Worm (Caenorhabditis elegans) whole organism, young adult: ENCODE measurements around the gene C56E6.7.

Experiments
- B0035.1 ChIP-seq: sonication (generic microtip); optimal IDR thresholded peaks from 2 replicates; lab custom pipeline; 2016; ENCODE audit warnings: missing genetic modification characterization, mild to moderate bottlenecking, missing compliant biosample characterization, missing genotype, missing genetic modification reagents
- B0261.1 ChIP-seq: sonication (generic microtip); optimal IDR thresholded peaks from 2 replicates; lab custom pipeline; 2016; ENCODE audit warnings: mild to moderate bottlenecking, missing genetic modification characterization, moderate library complexity, missing compliant biosample characterization
- F37B4.10 ChIP-seq: fragments of 200-800 bp; sonication (Bioruptor generic); IDR thresholded peaks from 2 replicates; pipeline ENCODE4 v1.3.6; 2022; ENCODE audit warnings: missing genetic modification characterization, missing compliant biosample characterization
- F57A8.1 ChIP-seq: fragments of 200-800 bp; sonication (Bioruptor generic); optimal IDR thresholded peaks from 2 replicates; lab custom pipeline; 2018; ENCODE audit warnings: mild to moderate bottlenecking, missing genetic modification characterization, moderate library complexity, missing compliant biosample characterization
- Y53F4B.3 ChIP-seq: fragments of 200-800 bp; sonication (Bioruptor generic); IDR thresholded peaks from 2 replicates; pipeline ENCODE4 v1.3.6; 2022; ENCODE audit warnings: missing genetic modification reagents, missing genetic modification characterization, missing compliant biosample characterization
- Y53G8AR.9 ChIP-seq: fragments of 200-800 bp; sonication (Bioruptor generic); conservative IDR thresholded peaks from 2 replicates; pipeline ENCODE4 v1.3.6; 2022; ENCODE audit warnings: missing genetic modification reagents, missing genetic modification characterization, missing compliant biosample characterization
- Y56A3A.18 ChIP-seq: fragments of 200-800 bp; sonication (Bioruptor generic); IDR thresholded peaks from 2 replicates; pipeline ENCODE4 v1.3.6; 2022; ENCODE audit warnings: missing genetic modification reagents, missing genetic modification characterization, missing compliant biosample characterization
- Y67H2A.10 ChIP-seq: fragments of 200-800 bp; sonication (Bioruptor generic); conservative IDR thresholded peaks from 2 replicates; pipeline ENCODE4 v1.3.6; 2022; ENCODE audit warnings: missing genetic modification reagents, missing genetic modification characterization, missing compliant biosample characterization
- aptf-3 ChIP-seq: fragments of 200-800 bp; sonication (Bioruptor generic); IDR thresholded peaks from 2 replicates; pipeline ENCODE4 v1.3.6; 2022; ENCODE audit warnings: missing genetic modification characterization, missing compliant biosample characterization
- atf-7 ChIP-seq: sonication (generic microtip); optimal IDR thresholded peaks from 2 replicates; lab custom pipeline; 2017; ENCODE audit warnings: mild to moderate bottlenecking, missing genetic modification characterization, missing compliant biosample characterization
- attf-5 ChIP-seq: fragments of 200-800 bp; sonication (Bioruptor generic); optimal IDR thresholded peaks from 2 replicates; lab custom pipeline; 2018; ENCODE audit warnings: mild to moderate bottlenecking, missing genetic modification characterization, missing compliant biosample characterization
- attf-6 ChIP-seq: fragments of 200-800 bp; sonication (Bioruptor generic); IDR thresholded peaks from 2 replicates; pipeline ENCODE4 v1.3.6; 2022; ENCODE audit warnings: missing genetic modification reagents, missing genetic modification characterization, missing compliant biosample characterization
- bed-1 ChIP-seq: fragments of 200-800 bp; sonication (Bioruptor generic); IDR thresholded peaks from 2 replicates; pipeline ENCODE4 v1.3.6; 2022; ENCODE audit warnings: missing genetic modification reagents, missing genetic modification characterization, missing compliant biosample characterization
- bed-2 ChIP-seq: fragments of 200-800 bp; sonication (Bioruptor generic); IDR thresholded peaks from 2 replicates; pipeline ENCODE4 v1.3.6; 2022; ENCODE audit warnings: missing genetic modification reagents, missing genetic modification characterization, missing compliant biosample characterization
- ceh-58 ChIP-seq: fragments of 200-800 bp; sonication (Bioruptor generic); IDR thresholded peaks from 2 replicates; pipeline ENCODE4 v1.3.6; 2022; ENCODE audit warnings: missing genetic modification characterization, missing compliant biosample characterization
- chd-7 ChIP-seq: sonication (generic microtip); optimal IDR thresholded peaks from 2 replicates; lab custom pipeline; 2016; ENCODE audit warnings: mild to moderate bottlenecking, missing genetic modification characterization, moderate library complexity, missing compliant biosample characterization
- egl-18 ChIP-seq: fragments of 200-800 bp; sonication (Bioruptor generic); IDR thresholded peaks from 2 replicates; pipeline ENCODE4 v1.3.6; 2022; ENCODE audit warnings: missing genetic modification reagents, missing genetic modification characterization, missing compliant biosample characterization
- him-1 ChIP-seq: sonication (generic microtip); optimal IDR thresholded peaks from 2 replicates; lab custom pipeline; 2016; ENCODE audit warnings: missing genotype, missing genetic modification reagents, missing genetic modification characterization, missing compliant biosample characterization
- hmg-20 ChIP-seq: fragments of 200-800 bp; sonication (Bioruptor generic); IDR thresholded peaks from 2 replicates; pipeline ENCODE4 v1.3.6; 2022; ENCODE audit warnings: missing genetic modification reagents, missing genetic modification characterization, missing compliant biosample characterization
- hsf-1 ChIP-seq: fragments of 200-800 bp; sonication (Bioruptor generic); IDR thresholded peaks from 2 replicates; pipeline ENCODE4 v1.3.6; 2022; ENCODE audit warnings: missing genetic modification reagents, missing genetic modification characterization, missing compliant biosample characterization
- let-526 ChIP-seq: fragments of 200-800 bp; sonication (Bioruptor generic); IDR thresholded peaks from 2 replicates; pipeline ENCODE4 v1.3.6; 2022; ENCODE audit warnings: missing genetic modification reagents, missing genetic modification characterization, missing compliant biosample characterization
- let-607 ChIP-seq, 2 experiments: fragments of 200-800 bp in 1 of 2; sonication (Bioruptor generic) in 1 of 2; sonication (generic microtip) in 1 of 2; optimal IDR thresholded peaks; 2 replicates each; lab custom pipeline; 2016 to 2018; ENCODE audit warnings: mild to moderate bottlenecking in 2 of 2, missing compliant biosample characterization in 2 of 2, missing genetic modification characterization in 2 of 2, moderate library complexity in 2 of 2, missing genotype in 1 of 2
- lin-40 ChIP-seq: sonication (generic microtip); optimal IDR thresholded peaks from 2 replicates; lab custom pipeline; 2016; ENCODE audit warnings: missing genetic modification characterization, mild to moderate bottlenecking, missing compliant biosample characterization, missing genotype, missing genetic modification reagents
- lin-54 ChIP-seq: fragments of 200-800 bp; sonication (Bioruptor generic); optimal IDR thresholded peaks from 2 replicates; lab custom pipeline; 2018; ENCODE audit warnings: mild to moderate bottlenecking, missing genetic modification characterization, missing compliant biosample characterization
- lir-1 ChIP-seq: fragments of 200-800 bp; sonication (Bioruptor generic); conservative IDR thresholded peaks from 2 replicates; pipeline ENCODE4 v1.3.6; 2022; ENCODE audit warnings: missing genetic modification reagents, missing genetic modification characterization, missing compliant biosample characterization
- lsl-1 ChIP-seq: fragments of 200-800 bp; sonication (Bioruptor generic); optimal IDR thresholded peaks from 2 replicates; lab custom pipeline; 2018; ENCODE audit warnings: mild to moderate bottlenecking, missing genetic modification characterization, moderate library complexity, missing compliant biosample characterization
- madf-10 ChIP-seq: sonication (generic microtip); optimal IDR thresholded peaks from 2 replicates; lab custom pipeline; 2016; ENCODE audit warnings: mild to moderate bottlenecking, missing genetic modification characterization, missing compliant biosample characterization
- madf-3 ChIP-seq: fragments of 200-800 bp; sonication (Bioruptor generic); IDR thresholded peaks from 2 replicates; pipeline ENCODE4 v1.3.6; 2022; ENCODE audit warnings: missing genetic modification reagents, missing genetic modification characterization, missing compliant biosample characterization
- mcd-1 ChIP-seq: fragments of 200-800 bp; sonication (Bioruptor generic); IDR thresholded peaks from 2 replicates; pipeline ENCODE4 v1.3.6; 2022; ENCODE audit warnings: missing genetic modification reagents, missing genetic modification characterization, missing compliant biosample characterization
- mel-28 ChIP-seq: sonication (generic microtip); optimal IDR thresholded peaks from 2 replicates; lab custom pipeline; 2016; ENCODE audit warnings: borderline replicate concordance, mild to moderate bottlenecking, missing genetic modification characterization, missing compliant biosample characterization
- nfya-2 ChIP-seq: fragments of 200-800 bp; sonication (Bioruptor generic); IDR thresholded peaks from 2 replicates; pipeline ENCODE4 v1.3.6; 2022; ENCODE audit warnings: missing genetic modification reagents, missing genetic modification characterization, missing compliant biosample characterization
- nhr-120 ChIP-seq: fragments of 200-800 bp; sonication (Bioruptor generic); IDR thresholded peaks from 2 replicates; pipeline ENCODE4 v1.3.6; 2022; ENCODE audit warnings: missing genetic modification characterization, missing compliant biosample characterization
- nhr-179 ChIP-seq: sonication (generic microtip); optimal IDR thresholded peaks from 2 replicates; lab custom pipeline; 2016; ENCODE audit warnings: mild to moderate bottlenecking, missing genetic modification characterization, missing compliant biosample characterization
- nhr-27 ChIP-seq: fragments of 200-800 bp; sonication (Bioruptor generic); optimal IDR thresholded peaks from 2 replicates; lab custom pipeline; 2018; ENCODE audit warnings: mild to moderate bottlenecking, missing genetic modification characterization, moderate library complexity, missing compliant biosample characterization
- pha-4 ChIP-seq: fragments of 150-350 bp; sonication (generic microtip); optimal IDR thresholded peaks from 2 replicates; lab custom pipeline; 2014; ENCODE audit warnings: missing biosample characterization, missing genetic modification reagents, missing genetic modification characterization
- rcor-1 ChIP-seq: fragments of 200-800 bp; sonication (Bioruptor generic); IDR thresholded peaks from 2 replicates; pipeline ENCODE4 v1.3.6; 2022; ENCODE audit warnings: missing genetic modification reagents, missing genetic modification characterization, missing compliant biosample characterization
- rec-8 ChIP-seq, 2 experiments: sonication (generic microtip); optimal IDR thresholded peaks; 2 replicates each; lab custom pipeline; 2016; ENCODE audit warnings: mild to moderate bottlenecking in 2 of 2, missing genetic modification characterization in 2 of 2, missing genetic modification reagents in 2 of 2, missing genotype in 2 of 2, missing biosample characterization in 1 of 2, missing compliant biosample characterization in 1 of 2, moderate library complexity in 1 of 2
- sdz-38 ChIP-seq: sonication (generic microtip); optimal IDR thresholded peaks from 2 replicates; lab custom pipeline; 2016; ENCODE audit warnings: missing genotype, missing genetic modification characterization, missing compliant biosample characterization
- snpc-3.4 ChIP-seq: sonication (generic microtip); optimal IDR thresholded peaks from 2 replicates; lab custom pipeline; 2017; ENCODE audit warnings: missing genetic modification characterization, mild to moderate bottlenecking, missing compliant biosample characterization, antibody characterized with exemption, moderate library complexity, missing genotype, missing genetic modification reagents
- snpc-4 ChIP-seq, 5 experiments: fragments of 150-350 bp in 1 of 5; sonication (generic microtip) in 4 of 5; optimal IDR thresholded peaks; 2 replicates each; lab custom pipeline; 2014 to 2018; ENCODE audit warnings: missing genetic modification characterization in 5 of 5, missing biosample characterization in 3 of 5, antibody characterized with exemption in 2 of 5, mild to moderate bottlenecking in 2 of 5, missing compliant biosample characterization in 2 of 5, missing genotype in 2 of 5, moderate library complexity in 2 of 5, missing genetic modification reagents in 1 of 5
- tbp1 ChIP-seq: fragments of 200-800 bp; sonication (Bioruptor generic); optimal IDR thresholded peaks from 2 replicates; lab custom pipeline; 2018; ENCODE audit warnings: mild to moderate bottlenecking, missing genetic modification characterization, missing compliant biosample characterization
- tbx-9 ChIP-seq: sonication (generic microtip); optimal IDR thresholded peaks from 2 replicates; lab custom pipeline; 2016; ENCODE audit warnings: borderline replicate concordance, missing genetic modification characterization, inconsistent platforms, missing compliant biosample characterization
- unc-130 ChIP-seq: sonication (generic microtip); optimal IDR thresholded peaks from 2 replicates; lab custom pipeline; 2016; ENCODE audit warnings: missing genetic modification reagents, missing genetic modification characterization, missing compliant biosample characterization
- zim-3 ChIP-seq: sonication (generic microtip); optimal IDR thresholded peaks from 2 replicates; lab custom pipeline; 2017; ENCODE audit warnings: mild to moderate bottlenecking, missing genetic modification characterization, moderate library complexity, missing compliant biosample characterization
- ztf-3 ChIP-seq: fragments of 200-800 bp; sonication (Bioruptor generic); optimal IDR thresholded peaks from 2 replicates; lab custom pipeline; 2018; ENCODE audit warnings: mild to moderate bottlenecking, missing genetic modification characterization, missing compliant biosample characterization
- ztf-6 ChIP-seq: fragments of 200-800 bp; sonication (Bioruptor generic); IDR thresholded peaks from 2 replicates; pipeline ENCODE4 v1.3.6; 2022; ENCODE audit warnings: missing genetic modification reagents, missing genetic modification characterization, missing compliant biosample characterization

The C56E6.7 gene

DNA sequence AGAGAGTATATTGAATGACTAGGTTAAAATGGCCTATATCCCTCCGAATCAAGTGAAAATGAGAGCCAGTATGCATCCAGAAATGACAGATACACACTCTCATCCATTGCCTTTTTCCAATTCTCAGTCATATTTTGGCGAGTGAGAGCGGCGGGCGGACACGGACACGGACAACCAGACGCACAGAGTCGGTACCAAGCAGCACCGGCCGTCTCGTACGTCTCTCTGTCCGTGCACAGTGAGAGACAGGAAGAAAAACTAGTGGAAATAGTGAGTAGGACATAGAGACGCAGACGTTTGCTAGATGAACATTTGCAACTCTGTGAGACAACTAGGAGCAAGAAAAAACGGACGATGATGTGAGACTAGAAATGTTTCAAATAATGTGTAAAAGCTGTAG is 46.9 kb downstream of the C56E6.7 start (continued):
- TF ChIP-seq snpc-4 (GFP tag; optimal IDR thresholded peaks at IDR 0.05; lab: Kevin White, UChicago) (no peak), snpc-4 (tag; optimal IDR thresholded peaks at IDR 0.05; lab: Kevin White, UChicago) (peak in 1 of 4 experiments; percentile 48), ztf-3 (GFP tag; lab: Kevin White, UChicago) (no peak), attf-5 (GFP tag; lab: Kevin White, UChicago) (peak; percentile 16), lin-54 (no peak), chd-7 (tag; lab: Kevin White, UChicago) (no peak), lin-40 (tag; lab: Kevin White, UChicago) (no peak), egl-18 (GFP tag; lab: Robert Waterston, UW) (no peak), mel-28 (no peak), unc-130 (GFP tag; lab: Kevin White, UChicago) (no peak), zim-3 (tag; lab: Kevin White, UChicago) (no peak)

DNA sequence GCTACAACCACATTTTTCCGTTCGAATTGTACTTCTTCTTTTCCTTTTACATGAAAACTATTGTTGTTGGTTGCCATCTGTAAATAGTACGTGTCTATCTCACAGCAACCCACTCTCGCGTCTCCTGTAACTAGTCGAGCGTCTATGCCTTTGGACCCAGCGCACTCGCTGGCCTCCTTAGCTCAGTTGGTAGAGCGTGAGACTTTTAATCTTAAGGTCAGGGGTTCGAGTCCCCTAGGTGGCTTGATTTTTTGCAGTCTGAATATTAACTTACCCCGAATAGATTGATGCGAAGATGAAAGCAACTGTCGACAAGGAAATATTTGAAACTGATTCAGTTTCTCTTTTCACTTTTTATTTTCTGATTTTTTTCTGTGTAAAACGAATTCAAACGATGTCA is 48.7 kb downstream of the C56E6.7 start, which contains the start of gene mpz-3:
Gene mpz-3 (minus strand): TSS at position 320 of the 400 bp plus-strand sequence.
- TF ChIP-seq tbx-9 (no peak), pha-4 (tag; lab: Kevin White, UChicago) (no peak), bed-1 (GFP tag; lab: Robert Waterston, UW) (no peak), bed-2 (GFP tag; lab: Robert Waterston, UW) (no peak), atf-7 (tag; lab: Kevin White, UChicago) (no peak), Y53F4B.3 (GFP tag; lab: Robert Waterston, UW) (no peak), ceh-58 (GFP tag; lab: Robert Waterston, UW) (no peak), F37B4.10 (no peak), nhr-120 (GFP tag; lab: Robert Waterston, UW) (no peak), snpc-3.4 (peak; percentile 56), Y56A3A.18 (GFP tag; lab: Robert Waterston, UW) (no peak), nfya-2 (GFP tag; lab: Robert Waterston, UW) (no peak), ztf-3 (GFP tag; lab: Kevin White, UChicago) (no peak), snpc-4 (GFP tag; optimal IDR thresholded peaks at IDR 0.05; lab: Kevin White, UChicago) (peak; percentile 27), snpc-4 (tag; optimal IDR thresholded peaks at IDR 0.05; lab: Kevin White, UChicago) (no peak), lsl-1 (no peak), madf-10 (tag; lab: Kevin White, UChicago) (peak; percentile 35), tbp1 (GFP tag; lab: Kevin White, UChicago) (peak; percentile 96), let-607 (tag; optimal IDR thresholded peaks at IDR 0.05; lab: Kevin White, UChicago) (no peak), Y67H2A.10 (GFP tag; lab: Robert Waterston, UW) (no peak), rec-8 (tag; optimal IDR thresholded peaks at IDR 0.05; lab: Kevin White, UChicago) (peak in 1 of 2 experiments; percentile 63), lin-40 (tag; lab: Kevin White, UChicago) (no peak), nhr-179 (tag; lab: Kevin White, UChicago) (no peak), nhr-27 (no peak), madf-3 (GFP tag; lab: Robert Waterston, UW) (no peak), lin-54 (no peak), F57A8.1 (no peak), B0035.1 (tag; lab: Kevin White, UChicago) (no peak), egl-18 (GFP tag; lab: Robert Waterston, UW) (no peak), rcor-1 (GFP tag; lab: Robert Waterston, UW) (no peak; the same call in 1 of the 2 replicates), sdz-38 (tag; lab: Kevin White, UChicago) (no peak), lir-1 (GFP tag; lab: Robert Waterston, UW) (0 out of 2 replicates have a peak, but pooled peaks have one; percentile 14), let-526 (GFP tag; lab: Robert Waterston, UW) (no peak; the same call in 1 of the 2 replicates), hmg-20 (GFP tag; lab: Robert Waterston, UW) (no peak), aptf-3 (GFP tag; lab: Robert Waterston, UW) (no peak), attf-6 (GFP tag; lab: Robert Waterston, UW) (no peak), B0261.1 (tag; lab: Kevin White, UChicago) (peak; percentile 84), hsf-1 (GFP tag; lab: Robert Waterston, UW) (no peak), ztf-6 (GFP tag; lab: Robert Waterston, UW) (no peak), mcd-1 (GFP tag; lab: Robert Waterston, UW) (no peak), Y53G8AR.9 (no peak), him-1 (tag; lab: Kevin White, UChicago) (peak; percentile 96)
